Worm (Caenorhabditis elegans) whole organism, L4 larva: ENCODE results near the gene T14G12.11.

Experiments used
- T26A8.4 ChIP-seq: fragments of 200-800 bp; sonication (Bioruptor generic); IDR thresholded peaks from 2 replicates; pipeline ENCODE4 v1.3.6; 2022; ENCODE audit warnings: missing genetic modification characterization, missing compliant biosample characterization
- ztf-11 ChIP-seq: fragments of 150-350 bp; optimal IDR thresholded peaks from 2 replicates; lab custom pipeline; 2014; ENCODE audit warnings: missing biosample characterization, missing genetic modification characterization

- no peak for TF ChIP-seq ztf-11 (tag; lab: Kevin White, UChicago)
- TF ChIP-seq T26A8.4 = no peak
These were observed 9.9 kb downstream of the T14G12.11 start for ce11 chrX:3752443-3752842.
